Worm (Caenorhabditis elegans): ENCODE results near the gene F22B5.6.

ce11 chrII:8442717-8443223, 13.2 kb downstream of the F22B5.6 start, which contains the start of gene eif-3.G:
- TF ChIP-seq tbx-7 (tag; optimal IDR thresholded peaks at IDR 0.05) (no peak), pax-1 (tag; optimal IDR thresholded peaks at IDR 0.05) (no peak), pqm-1 (tag; optimal IDR thresholded peaks at IDR 0.05) (no peak)
